Worm (Caenorhabditis elegans): ENCODE results near the gene fbxl-4.

fbxl-4 gene

ce11 chrX:6583385-6583784, 5.2 kb upstream of the fbxl-4 start:
- TF ChIP-seq F22D6.2 (tag; optimal IDR thresholded peaks at IDR 0.05) (no peak), F37B4.10 (GFP tag; IDR thresholded peaks at IDR 0.05) (no peak), F39B2.1 (GFP tag; IDR thresholded peaks at IDR 0.05) (no peak), ztf-26 (tag; optimal IDR thresholded peaks at IDR 0.05) (no peak)

ce11 chrX:6591674-6592073, 3.1 kb downstream of the fbxl-4 start:
- TF ChIP-seq K12H6.12 (tag; optimal IDR thresholded peaks at IDR 0.05) (no peak), ztf-22 (GFP tag; optimal IDR thresholded peaks at IDR 0.05) (no peak), nhr-120 (GFP tag; IDR thresholded peaks at IDR 0.05) (no peak), K11D2.4 (GFP tag; IDR thresholded peaks at IDR 0.05) (no peak), egl-18 (GFP tag; IDR thresholded peaks at IDR 0.05) (no peak), ekl-4 (GFP tag; IDR thresholded peaks at IDR 0.05) (no peak), nhr-80 (tag; optimal IDR thresholded peaks at IDR 0.05) (no peak), lin-40 (tag; optimal IDR thresholded peaks at IDR 0.05) (no peak), sea-2 (GFP tag; IDR thresholded peaks at IDR 0.05) (no peak), die-1 (tag; optimal IDR thresholded peaks at IDR 0.05) (no peak), Y53G8AR.9 (GFP tag; conservative IDR thresholded peaks at IDR 0.05) (no peak), Y79H2A.3 (GFP tag; conservative IDR thresholded peaks at IDR 0.05) (no peak), T26A5.8 (tag; optimal IDR thresholded peaks at IDR 0.05) (no peak), ccch-3 (GFP tag; optimal IDR thresholded peaks at IDR 0.05) (no peak), B0035.1 (tag; optimal IDR thresholded peaks at IDR 0.05) (no peak), F57A8.1 (GFP tag; optimal IDR thresholded peaks at IDR 0.05) (no peak), zfh-2 (GFP tag; conservative IDR thresholded peaks at IDR 0.05) (no peak), gei-17 (GFP tag; optimal IDR thresholded peaks at IDR 0.05) (no peak)

ce11 chrX:6593178-6593786, 4.7 kb downstream of the fbxl-4 start:
- no peak for TF ChIP-seq unc-62 (GFP tag; optimal IDR thresholded peaks at IDR 0.05)
- TF ChIP-seq sdz-38 (tag; optimal IDR thresholded peaks at IDR 0.05), result no peak
- TF ChIP-seq fkh-3 (tag; optimal IDR thresholded peaks at IDR 0.05), result peak; percentile 73
- TF ChIP-seq ztf-25 (GFP tag; IDR thresholded peaks at IDR 0.05), result peak; percentile 91
- TF ChIP-seq die-1 (tag; optimal IDR thresholded peaks at IDR 0.05), result peak; percentile 89
- peak; percentile 78 to 91 for TF ChIP-seq rec-8 (tag; optimal IDR thresholded peaks at IDR 0.05)
- peak; percentile 52 for TF ChIP-seq atf-7 (tag; optimal IDR thresholded peaks at IDR 0.05)
- TF ChIP-seq ztf-26 (tag; optimal IDR thresholded peaks at IDR 0.05), result no peak
- 0 out of 2 replicates have a peak, but pooled peaks have one; percentile 7 for TF ChIP-seq bed-1 (GFP tag; IDR thresholded peaks at IDR 0.05)
- TF ChIP-seq xnd-1 (tag; optimal IDR thresholded peaks at IDR 0.05), result no peak
- peak; percentile 88 for TF ChIP-seq pbrm-1 (GFP tag; IDR thresholded peaks at IDR 0.05)
- TF ChIP-seq ets-4 (GFP tag; optimal IDR thresholded peaks at IDR 0.05), result no peak
- TF ChIP-seq egl-18 (GFP tag; IDR thresholded peaks at IDR 0.05), result peak; percentile 85; the same call in 1 of the 2 replicates
- TF ChIP-seq F23B12.7 (tag; optimal IDR thresholded peaks at IDR 0.05; ENCODE audit: insufficient read depth), result peak; percentile 65
- no peak; the same call in 1 of the 2 replicates for TF ChIP-seq dox-1 (GFP tag; IDR thresholded peaks at IDR 0.05)
- no peak for TF ChIP-seq madf-8 (GFP tag; conservative IDR thresholded peaks at IDR 0.05)
- TF ChIP-seq F49E8.2 (tag; optimal IDR thresholded peaks at IDR 0.05; ENCODE audit: insufficient read depth), result no peak
- peak; percentile 21 for TF ChIP-seq tlf-1 (GFP tag; optimal IDR thresholded peaks at IDR 0.05)
- peak; percentile 67 for TF ChIP-seq Y56A3A.18 (GFP tag; IDR thresholded peaks at IDR 0.05)
- TF ChIP-seq nfya-1 (tag; optimal IDR thresholded peaks at IDR 0.05; ENCODE audit: borderline replicate concordance, insufficient read depth), result no peak
- peak; percentile 32 for TF ChIP-seq dpff-1 (tag; optimal IDR thresholded peaks at IDR 0.05)
- no peak for TF ChIP-seq lsl-1 (GFP tag; optimal IDR thresholded peaks at IDR 0.05)
- no peak for TF ChIP-seq Y67H2A.10 (GFP tag; conservative IDR thresholded peaks at IDR 0.05)
- TF ChIP-seq lin-35 (GFP tag; optimal IDR thresholded peaks at IDR 0.05), result peak in 2 of 3 experiments; percentile 12 to 75
- peak; percentile 56 for TF ChIP-seq snpc-1.1 (tag; optimal IDR thresholded peaks at IDR 0.05; ENCODE audit: insufficient read depth)
- TF ChIP-seq sea-2 (GFP tag; IDR thresholded peaks at IDR 0.05), result 0 out of 2 replicates have a peak, but pooled peaks have one; percentile 13
- TF ChIP-seq unc-130 (GFP tag; optimal IDR thresholded peaks at IDR 0.05), result peak; percentile 32

Measured in whole organism, young adult.